Fruit fly (Drosophila melanogaster): ENCODE results near the gene Srp14.

The Srp14 gene

DNA sequence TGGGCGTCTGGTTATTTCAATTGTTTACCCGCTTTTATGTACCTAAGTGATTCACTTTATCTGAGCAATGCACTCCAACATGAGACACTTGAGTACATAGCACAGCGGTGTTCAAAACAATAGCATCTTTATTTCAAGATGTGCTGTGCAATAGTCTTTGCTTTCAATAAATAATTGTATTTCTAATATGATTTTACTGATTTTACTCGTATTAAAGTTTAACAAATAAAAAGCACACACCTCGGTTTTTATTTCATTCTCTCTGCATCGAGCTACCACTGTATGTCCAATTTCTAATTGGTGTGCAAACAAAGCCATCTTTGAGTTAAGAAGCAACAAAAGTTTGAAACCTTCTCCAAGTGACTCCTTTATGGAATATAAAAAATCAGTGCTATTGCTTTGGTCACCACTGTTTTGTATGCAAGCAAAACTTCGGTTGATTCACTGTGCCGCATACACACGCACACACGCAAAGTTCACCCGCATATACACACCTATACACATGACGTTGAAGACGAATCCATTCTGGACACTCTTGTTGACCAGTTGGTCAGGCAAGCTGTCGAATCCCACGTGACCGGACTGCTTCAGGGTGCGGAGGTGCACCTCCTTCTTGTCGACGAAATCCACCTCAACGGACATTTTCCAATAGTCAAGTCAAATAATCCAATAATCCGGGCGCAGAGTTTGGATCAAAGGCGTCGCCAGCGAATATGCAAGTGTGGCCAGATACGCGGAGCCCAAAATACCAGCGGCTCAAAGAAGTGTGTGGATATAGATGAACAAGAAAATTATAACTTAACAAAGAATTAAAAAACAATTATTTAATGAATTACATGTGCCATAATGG lies 7.9 kb downstream of the Srp14 start, which contains the start of gene Septin2:
TSS of gene Septin2 (minus strand) at position 727 of the 850 bp plus-strand sequence.
- no peak for TF ChIP-seq EcR (GFP tag; optimal IDR thresholded peaks at IDR 0.05)
- no peak for TF ChIP-seq usp (GFP tag; optimal IDR thresholded peaks at IDR 0.05)
- TF ChIP-seq Dll (optimal IDR thresholded peaks at IDR 0.05): no peak
- no peak for TF ChIP-seq CG8478 (optimal IDR thresholded peaks at IDR 0.05)
- TF ChIP-seq pan (optimal IDR thresholded peaks at IDR 0.05): no peak
- no peak for TF ChIP-seq psq (optimal IDR thresholded peaks at IDR 0.05)

DNA sequence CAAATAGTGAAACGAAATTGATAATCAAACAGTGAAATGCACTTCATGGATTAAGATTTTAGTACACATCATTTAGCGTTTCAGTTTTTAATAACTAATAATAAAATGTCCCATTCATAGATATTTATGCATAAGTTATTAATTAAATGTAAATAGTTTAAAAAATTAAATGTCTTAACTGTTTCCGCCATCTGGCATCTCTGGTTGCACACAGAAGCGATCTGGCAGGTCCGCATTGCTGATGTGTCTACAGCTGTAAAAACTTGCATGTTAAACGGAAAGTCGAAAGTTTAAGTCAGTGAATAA lies 8.5 kb downstream of the Srp14 start, which contains the start of gene Srp72:
TSS of gene Srp72 (plus strand) at position 232 of the 306 bp plus-strand sequence.
- TF ChIP-seq psq (optimal IDR thresholded peaks at IDR 0.05): no peak
- no peak for TF ChIP-seq pan (optimal IDR thresholded peaks at IDR 0.05)
- no peak for TF ChIP-seq CG8478 (optimal IDR thresholded peaks at IDR 0.05)
- no peak for TF ChIP-seq Dll (optimal IDR thresholded peaks at IDR 0.05)
- no peak for TF ChIP-seq EcR (GFP tag; optimal IDR thresholded peaks at IDR 0.05)

DNA sequence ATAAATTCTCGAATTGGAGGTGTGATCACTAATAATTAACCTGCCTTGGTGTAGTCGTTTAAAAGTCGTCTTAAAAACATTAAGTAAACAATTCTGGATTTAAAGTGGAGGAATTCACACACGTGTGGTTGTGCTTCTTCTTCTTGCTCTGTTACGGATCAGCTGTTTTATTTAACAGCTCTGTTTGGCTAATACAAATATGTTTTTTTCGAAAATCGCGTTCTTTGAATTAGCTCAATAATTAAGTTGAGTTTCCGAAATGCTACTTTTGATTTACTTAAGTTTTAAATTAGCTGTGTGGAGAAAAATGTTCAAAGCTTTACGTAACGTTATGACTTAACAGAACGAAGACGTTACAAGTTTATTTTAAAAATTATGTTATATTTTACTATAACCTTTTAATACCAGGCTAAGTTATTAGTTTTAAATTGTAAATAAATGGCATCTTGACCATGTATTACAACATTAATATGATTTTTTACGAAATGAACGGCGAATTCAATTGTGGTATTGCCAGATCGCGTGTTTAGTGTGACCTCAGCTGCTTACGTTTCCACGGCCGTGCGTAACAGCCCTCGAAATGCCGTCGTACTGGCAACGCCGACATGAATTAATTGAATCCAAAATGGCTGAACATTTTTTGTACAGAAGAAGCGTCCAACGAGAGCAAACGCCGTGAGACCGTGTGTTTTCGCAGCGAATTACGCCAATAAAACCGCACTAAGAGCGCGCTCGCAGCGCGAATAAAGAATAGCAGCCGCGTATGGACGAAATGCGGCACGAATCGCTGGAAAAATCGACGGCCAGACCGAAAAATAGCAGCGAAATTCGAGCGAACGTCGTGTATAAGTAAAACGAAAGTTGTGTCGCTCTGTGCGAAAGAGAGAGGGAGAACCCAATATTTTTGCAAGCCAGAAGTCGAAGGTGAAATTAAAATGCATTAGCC lies 12.9 kb downstream of the Srp14 start, which contains the start of the genes Pus1 and bon:
TSS of gene Pus1 (minus strand) at position 155 of the 946 bp plus-strand sequence.
TSS of gene bon (plus strand) at position 623 of the 946 bp plus-strand sequence.
- no peak for TF ChIP-seq usp (GFP tag; optimal IDR thresholded peaks at IDR 0.05)
- TF ChIP-seq Dll (optimal IDR thresholded peaks at IDR 0.05): no peak
- TF ChIP-seq pan (optimal IDR thresholded peaks at IDR 0.05): no peak
- no peak for TF ChIP-seq CG8478 (optimal IDR thresholded peaks at IDR 0.05)
- TF ChIP-seq EcR (GFP tag; optimal IDR thresholded peaks at IDR 0.05): no peak

DNA sequence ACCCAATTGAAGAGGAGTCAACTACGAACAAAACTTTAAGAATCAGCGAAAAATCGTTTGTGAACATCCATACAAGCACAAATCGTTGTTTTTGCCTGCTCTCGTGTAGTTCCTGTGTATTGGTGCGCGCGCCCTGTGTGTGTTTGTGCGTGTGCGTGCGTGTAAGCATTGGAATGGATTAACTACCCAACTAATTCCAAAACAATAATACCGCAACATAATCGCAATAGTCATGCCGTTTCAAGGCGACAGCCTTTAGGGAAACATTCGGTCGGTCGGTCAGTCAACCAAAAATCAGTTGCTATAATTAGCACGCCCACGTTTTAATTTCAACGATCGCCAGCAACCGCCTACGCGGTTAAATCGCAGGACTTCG lies 13.5 kb downstream of the Srp14 start:
- TF ChIP-seq EcR (GFP tag; optimal IDR thresholded peaks at IDR 0.05) (no peak), CG8478 (optimal IDR thresholded peaks at IDR 0.05) (no peak), usp (GFP tag; optimal IDR thresholded peaks at IDR 0.05) (no peak), psq (optimal IDR thresholded peaks at IDR 0.05) (no peak), Dll (optimal IDR thresholded peaks at IDR 0.05) (no peak), pan (optimal IDR thresholded peaks at IDR 0.05) (no peak)

DNA sequence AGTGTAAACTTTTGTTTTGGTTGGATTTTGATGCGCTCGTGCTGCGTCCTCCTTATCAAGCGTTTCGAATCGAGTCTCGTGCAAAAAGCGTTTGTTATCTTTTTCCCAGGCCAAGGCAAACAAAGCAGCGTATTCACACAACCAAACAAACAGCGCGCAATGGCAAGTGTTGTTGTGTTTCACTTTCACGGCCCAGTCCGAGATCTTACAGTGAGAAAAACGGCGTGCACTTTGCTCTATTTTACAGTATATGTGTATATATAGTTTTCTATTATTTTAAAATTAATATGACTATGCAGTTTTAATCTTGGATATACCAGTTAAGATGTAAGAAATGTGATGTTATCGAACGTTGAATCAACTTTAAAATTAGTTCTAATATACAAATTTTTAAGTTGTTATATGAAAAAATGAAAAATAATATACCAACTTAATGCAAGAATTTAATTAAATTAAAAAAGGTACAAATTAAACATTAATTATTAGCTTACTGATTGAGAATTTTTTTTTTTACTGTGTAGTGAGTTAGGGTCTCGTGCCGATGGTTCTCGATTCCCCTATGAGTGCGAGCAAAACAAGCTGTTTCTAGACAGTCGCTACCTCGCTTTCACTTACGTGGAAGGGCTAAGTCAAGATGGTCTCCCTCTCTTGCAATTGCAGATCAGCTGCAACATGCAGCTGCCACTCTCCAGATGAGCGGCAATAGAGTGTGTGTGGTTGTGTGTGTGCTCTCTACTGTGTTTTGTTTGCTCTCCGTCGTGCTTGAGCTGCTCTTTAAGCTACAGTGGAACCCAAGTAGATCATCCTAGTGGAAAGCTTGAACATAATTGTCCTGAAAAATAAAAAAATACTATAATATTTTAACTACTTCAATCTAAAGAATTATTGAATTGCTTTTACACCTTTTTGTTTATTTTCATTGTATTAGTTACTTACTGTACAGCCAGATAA lies 14.6 kb downstream of the Srp14 start:
- TF ChIP-seq pan (optimal IDR thresholded peaks at IDR 0.05): no peak
- TF ChIP-seq CG8478 (optimal IDR thresholded peaks at IDR 0.05): no peak

DNA sequence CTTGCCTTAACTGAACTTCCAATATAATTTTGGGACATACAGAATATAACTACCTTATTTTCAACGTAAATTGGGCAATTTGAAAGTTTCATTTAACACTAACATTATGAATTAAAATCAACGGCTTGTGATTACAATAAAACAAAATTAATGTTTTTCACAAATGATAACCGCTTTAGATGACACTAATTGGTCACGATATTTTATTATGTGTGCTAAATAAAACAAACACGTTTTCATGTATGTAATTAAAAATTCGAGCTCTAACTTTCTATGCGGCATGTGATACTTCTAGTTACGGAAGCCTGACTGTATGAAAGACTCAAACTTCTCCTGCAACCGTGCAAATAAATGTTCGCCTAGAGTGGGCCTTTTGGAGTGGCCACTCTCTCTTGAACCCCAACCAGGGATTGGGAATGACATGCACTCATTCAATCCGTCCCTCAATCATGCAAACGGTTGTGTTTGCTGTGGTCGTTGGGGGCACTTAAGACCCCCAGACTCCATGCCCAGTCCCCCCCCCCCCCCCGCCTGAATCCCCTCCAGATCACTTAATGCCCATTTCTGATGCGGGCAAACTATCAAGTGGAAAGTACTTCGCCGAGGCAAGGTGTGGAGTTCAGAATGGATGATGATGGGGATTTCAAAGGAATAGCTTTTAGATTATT lies 15.4 kb downstream of the Srp14 start:
- TF ChIP-seq pan (optimal IDR thresholded peaks at IDR 0.05) (no peak), CG8478 (optimal IDR thresholded peaks at IDR 0.05) (no peak), Dll (optimal IDR thresholded peaks at IDR 0.05) (no peak), usp (GFP tag; optimal IDR thresholded peaks at IDR 0.05) (no peak), psq (optimal IDR thresholded peaks at IDR 0.05) (no peak), EcR (GFP tag; optimal IDR thresholded peaks at IDR 0.05) (no peak)

DNA sequence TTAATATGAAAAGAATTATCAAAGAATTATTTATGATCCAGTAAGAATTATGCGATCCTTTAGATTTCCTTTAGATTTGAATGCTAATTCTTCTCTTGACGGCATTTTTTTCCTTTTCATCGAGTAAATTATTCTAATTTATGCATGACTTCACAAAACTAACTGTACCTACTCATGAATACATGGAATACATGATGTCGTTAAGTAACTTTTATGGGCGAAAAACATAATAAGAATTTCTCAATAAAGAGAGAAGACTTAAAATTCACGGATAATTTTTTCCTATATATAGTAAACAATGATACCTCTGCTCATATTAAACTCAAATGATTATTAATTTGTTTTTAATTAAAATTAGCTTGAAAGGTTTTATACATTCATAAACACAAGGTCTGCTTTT lies 16.0 kb downstream of the Srp14 start:
- TF ChIP-seq CG8478 (optimal IDR thresholded peaks at IDR 0.05) (no peak), Dll (optimal IDR thresholded peaks at IDR 0.05) (no peak)

DNA sequence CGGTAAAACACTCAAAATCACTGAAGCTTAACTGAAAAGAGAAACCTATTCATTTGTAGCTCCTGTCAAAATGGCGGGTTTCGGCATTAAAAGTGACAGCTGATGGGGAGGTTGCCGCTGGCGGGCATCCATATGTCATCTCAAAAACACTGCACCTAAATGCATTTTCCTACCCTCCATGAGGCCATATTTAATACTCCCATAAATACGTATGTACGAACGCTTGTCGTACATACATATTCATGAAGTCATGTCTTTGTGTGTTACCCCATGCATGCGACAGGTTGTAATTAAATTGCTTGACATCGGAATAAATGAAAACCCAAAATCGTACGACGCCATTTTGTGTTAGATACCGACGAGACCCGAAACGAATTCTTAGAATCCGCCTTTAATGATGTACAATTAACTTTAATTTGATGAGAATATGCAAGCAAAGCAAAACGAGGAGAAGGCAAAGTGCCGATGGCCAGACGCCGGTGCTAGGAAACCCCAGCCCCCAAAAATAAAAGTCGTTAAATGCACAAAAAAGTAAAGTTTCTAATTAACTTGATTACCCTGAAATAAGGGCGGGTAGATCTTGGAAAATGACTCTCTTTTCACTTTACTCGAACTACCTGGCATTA lies 16.5 kb downstream of the Srp14 start:
- TF ChIP-seq psq (optimal IDR thresholded peaks at IDR 0.05) (no peak), CG8478 (optimal IDR thresholded peaks at IDR 0.05) (no peak), Dll (optimal IDR thresholded peaks at IDR 0.05) (no peak), usp (GFP tag; optimal IDR thresholded peaks at IDR 0.05) (no peak), EcR (GFP tag; optimal IDR thresholded peaks at IDR 0.05) (no peak), pan (optimal IDR thresholded peaks at IDR 0.05) (no peak)

DNA sequence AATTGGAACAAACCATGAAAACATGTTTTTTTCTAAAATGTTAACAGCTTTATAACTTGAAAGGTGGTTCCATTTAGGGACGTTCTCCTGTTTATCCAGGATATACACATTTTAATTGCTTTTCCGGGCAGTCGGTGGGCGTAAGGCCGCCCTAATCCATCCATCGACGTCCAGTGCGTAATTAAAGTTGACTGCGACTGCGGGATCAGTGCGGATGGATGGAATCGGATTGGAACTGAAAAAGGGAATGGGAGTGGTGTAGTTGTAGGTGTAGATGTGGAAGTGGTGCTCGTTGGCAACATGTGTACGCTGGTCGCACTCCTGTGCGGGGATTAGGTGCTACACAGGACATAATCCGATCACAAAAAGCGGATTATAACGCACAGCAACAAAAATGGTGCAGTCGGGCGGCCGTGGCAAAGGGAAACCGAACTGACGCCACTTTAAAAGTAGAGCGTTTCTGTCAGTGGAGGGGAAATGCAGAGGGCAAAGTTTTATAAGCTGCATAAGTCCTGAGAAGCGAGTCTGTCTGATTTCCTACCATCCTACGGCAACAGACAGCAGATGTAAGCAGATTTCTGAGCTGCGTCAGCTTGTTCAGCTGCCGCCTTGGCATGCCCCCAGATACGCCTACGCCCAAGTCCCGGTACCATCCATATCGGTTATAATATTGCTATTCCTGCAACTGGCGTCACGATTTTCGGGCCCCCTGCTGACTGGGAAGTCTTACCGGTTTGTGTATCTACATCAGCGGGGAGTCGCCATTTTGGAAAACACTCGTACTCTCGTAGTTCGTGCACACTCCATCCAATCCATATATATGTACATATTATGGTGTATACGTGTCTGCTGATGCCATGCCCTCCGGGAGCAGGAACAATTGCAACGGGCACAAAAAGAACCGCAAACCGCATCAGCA lies 17.8 kb downstream of the Srp14 start:
- TF ChIP-seq CG8478 (optimal IDR thresholded peaks at IDR 0.05): no peak
- no peak for TF ChIP-seq Dll (optimal IDR thresholded peaks at IDR 0.05)
- TF ChIP-seq EcR (GFP tag; optimal IDR thresholded peaks at IDR 0.05): no peak
- TF ChIP-seq psq (optimal IDR thresholded peaks at IDR 0.05): no peak
- no peak for TF ChIP-seq pan (optimal IDR thresholded peaks at IDR 0.05)
- TF ChIP-seq usp (GFP tag; optimal IDR thresholded peaks at IDR 0.05): no peak

DNA sequence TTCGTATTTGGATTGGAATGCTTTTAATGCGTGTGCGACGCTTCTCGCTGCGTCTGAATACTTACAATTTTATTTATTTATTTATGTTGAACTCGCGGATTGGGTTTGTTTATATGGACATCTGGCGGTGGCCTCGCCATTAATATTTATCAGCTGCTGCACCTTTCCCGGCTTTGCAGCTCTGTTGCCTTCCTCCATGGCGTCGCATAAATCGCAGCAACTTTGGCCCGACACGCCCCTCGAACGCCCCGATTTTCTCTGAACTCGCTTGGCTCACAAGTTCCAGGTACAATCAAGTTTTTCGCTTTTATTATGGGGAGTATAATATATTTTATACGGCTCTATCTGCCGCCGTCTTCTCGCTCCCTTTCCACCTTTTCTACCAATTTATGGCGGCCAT lies 20.2 kb downstream of the Srp14 start:
- TF ChIP-seq EcR (GFP tag; optimal IDR thresholded peaks at IDR 0.05) (no peak), pan (optimal IDR thresholded peaks at IDR 0.05) (no peak), psq (optimal IDR thresholded peaks at IDR 0.05) (no peak), CG8478 (optimal IDR thresholded peaks at IDR 0.05) (no peak), usp (GFP tag; optimal IDR thresholded peaks at IDR 0.05) (no peak), Dll (optimal IDR thresholded peaks at IDR 0.05) (no peak)
